Worm (Caenorhabditis elegans) whole organism, L2 larva: ENCODE results near the gene fbxa-15.

Experiments used
- aly-2 ChIP-seq: fragments of 150-350 bp; optimal IDR thresholded peaks from 2 replicates; lab custom pipeline; 2014; ENCODE audit warnings: missing biosample characterization, missing genetic modification characterization
- ama-1 ChIP-seq: fragments of 150-350 bp; optimal IDR thresholded peaks from 2 replicates; lab custom pipeline; 2018; ENCODE audit warnings: inconsistent platforms
- ceh-82 ChIP-seq: fragments of 150-350 bp; optimal IDR thresholded peaks from 2 replicates; lab custom pipeline; 2014; ENCODE audit warnings: missing biosample characterization, missing genetic modification characterization
- lin-39 ChIP-seq: fragments of 150-350 bp; optimal IDR thresholded peaks from 2 replicates; lab custom pipeline; 2014; ENCODE audit warnings: missing biosample characterization, missing genetic modification reagents, missing genetic modification characterization
- nhr-12 ChIP-seq: fragments of 150-350 bp; optimal IDR thresholded peaks from 2 replicates; lab custom pipeline; 2014; ENCODE audit warnings: missing biosample characterization, missing genetic modification characterization
- nhr-6 ChIP-seq: fragments of 150-350 bp; optimal IDR thresholded peaks from 2 replicates; lab custom pipeline; 2014; ENCODE audit warnings: missing biosample characterization, missing genetic modification characterization
- unc-39 ChIP-seq: fragments of 150-350 bp; optimal IDR thresholded peaks from 2 replicates; lab custom pipeline; 2014; ENCODE audit warnings: missing biosample characterization, missing genetic modification characterization

ce11 chrIII:1326490-1326889 is 5.0 kb upstream of the fbxa-15 start, which contains the start of gene Y82E9BL.18:
- TF ChIP-seq lin-39 (tag; lab: Kevin White, UChicago), result no peak
- TF ChIP-seq nhr-12 (tag; lab: Kevin White, UChicago), result no peak
- TF ChIP-seq nhr-6 (tag; lab: Kevin White, UChicago), result no peak
- TF ChIP-seq ceh-82 (tag; lab: Kevin White, UChicago), result no peak
- no peak for TF ChIP-seq ama-1 (lab: Kevin White, UChicago)
- no peak for TF ChIP-seq aly-2 (tag; lab: Kevin White, UChicago)
- TF ChIP-seq unc-39, result no peak
